Worm (Caenorhabditis elegans) whole organism, mixed stage, embryonic: Measurements from ENCODE around the gene F57G12.2.

Source experiments
- nhr-12 ChIP-seq: fragments of 150-350 bp; optimal IDR thresholded peaks from 2 replicates; lab custom pipeline; 2014; ENCODE audit warnings: missing biosample characterization, missing genetic modification characterization
- nhr-76 ChIP-seq: sonication (generic microtip); optimal IDR thresholded peaks from 2 replicates; lab custom pipeline; 2017; ENCODE audit warnings: missing biosample characterization, missing genetic modification characterization

ce11 chrX:12171631-12172348 is 11.9 kb upstream of the F57G12.2 start, which contains the start of gene F57G12.1:
- TF ChIP-seq nhr-12 (tag; lab: Kevin White, UChicago) (no peak), nhr-76 (tag; lab: Kevin White, UChicago) (no peak)
